Worm (Caenorhabditis elegans): ENCODE data around the gene F59B2.12.
A peak's percentile ranks its signal among the peaks of the same experiment; 100 is the strongest.

DNA sequence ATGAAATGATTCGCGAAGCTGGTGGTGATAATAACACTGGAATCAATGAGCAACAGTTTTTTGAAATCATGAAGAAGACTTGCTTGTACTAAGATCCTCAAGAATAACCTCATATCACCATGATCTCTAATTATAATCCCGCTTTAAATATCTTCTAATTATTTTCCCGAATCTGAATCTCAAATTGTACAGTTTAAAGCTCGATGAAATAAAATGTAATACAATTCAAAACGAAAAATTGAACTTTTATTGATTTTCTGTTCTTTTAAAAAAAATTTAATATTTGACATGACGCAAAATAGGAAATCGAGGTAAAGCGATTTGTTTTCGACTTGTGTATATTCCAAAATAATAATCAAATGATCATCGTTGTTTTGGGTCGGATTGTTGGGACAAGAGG, 42.6 kb upstream of the F59B2.12 start:
- TF ChIP-seq ama-1 (optimal IDR thresholded peaks at IDR 0.05) (no peak), ama-1 (GFP tag; optimal IDR thresholded peaks at IDR 0.05) (peak in 1 of 2 experiments; percentile 90), ets-4 (GFP tag; optimal IDR thresholded peaks at IDR 0.05) (no peak), ZK185.1 (tag; optimal IDR thresholded peaks at IDR 0.05; ENCODE audit: poor library complexity, severe bottlenecking) (no peak), F52B5.7 (tag; optimal IDR thresholded peaks at IDR 0.05) (no peak), rec-8 (tag; optimal IDR thresholded peaks at IDR 0.05) (no peak), nhr-179 (tag; optimal IDR thresholded peaks at IDR 0.05) (no peak), efl-1 (GFP tag; optimal IDR thresholded peaks at IDR 0.05) (no peak), T07F8.4 (tag; optimal IDR thresholded peaks at IDR 0.05) (no peak), dpl-1 (GFP tag; optimal IDR thresholded peaks at IDR 0.05) (no peak), ztf-26 (tag; optimal IDR thresholded peaks at IDR 0.05) (peak; percentile 41), ceh-40 (GFP tag; IDR thresholded peaks at IDR 0.05) (no peak), madf-3 (GFP tag; IDR thresholded peaks at IDR 0.05) (peak; percentile 81; the same call in 1 of the 2 replicates), snpc-4 (GFP tag; optimal IDR thresholded peaks at IDR 0.05) (no peak), snpc-4 (tag; optimal IDR thresholded peaks at IDR 0.05) (no peak), ceh-27 (GFP tag; optimal IDR thresholded peaks at IDR 0.05) (no peak)
